Worm (Caenorhabditis elegans) whole organism, mixed stage, embryonic: ENCODE measurements around the gene Y43F8B.9.

Experiments used
- M03D4.4 ChIP-seq: sonication (generic microtip); optimal IDR thresholded peaks from 2 replicates; lab custom pipeline; 2017; ENCODE audit warnings: mild to moderate bottlenecking, missing genetic modification characterization, missing compliant biosample characterization
- bed-3 ChIP-seq: fragments of 200-800 bp; sonication (Bioruptor generic); optimal IDR thresholded peaks from 3 replicates; lab custom pipeline; 2018; ENCODE audit warnings: mild to moderate bottlenecking, missing genetic modification characterization, moderate library complexity, missing compliant biosample characterization
- blmp-1 ChIP-seq: fragments of 150-350 bp; optimal IDR thresholded peaks from 2 replicates; lab custom pipeline; 2014; ENCODE audit warnings: missing biosample characterization, missing genetic modification characterization
- ceh-39 ChIP-seq: fragments of 150-350 bp; optimal IDR thresholded peaks from 2 replicates; lab custom pipeline; 2014; ENCODE audit warnings: missing biosample characterization, missing genetic modification characterization
- ceh-43 ChIP-seq: fragments of 200-800 bp; sonication (Bioruptor generic); optimal IDR thresholded peaks from 2 replicates; lab custom pipeline; 2018; ENCODE audit warnings: mild to moderate bottlenecking, missing genetic modification characterization, moderate library complexity, missing compliant biosample characterization
- ceh-83 ChIP-seq: fragments of 200-800 bp; sonication (Bioruptor generic); optimal IDR thresholded peaks from 2 replicates; lab custom pipeline; 2018; ENCODE audit warnings: mild to moderate bottlenecking, missing genetic modification characterization, missing compliant biosample characterization
- cnd-1 ChIP-seq: fragments of 200-800 bp; sonication (Bioruptor generic); optimal IDR thresholded peaks from 2 replicates; lab custom pipeline; 2018; ENCODE audit warnings: mild to moderate bottlenecking, missing genetic modification characterization, missing compliant biosample characterization
- drap-1 ChIP-seq: fragments of 200-800 bp; sonication (Bioruptor generic); optimal IDR thresholded peaks from 3 replicates; lab custom pipeline; 2018; ENCODE audit warnings: mild to moderate bottlenecking, missing genetic modification characterization, missing compliant biosample characterization
- elt-1 ChIP-seq: sonication (generic microtip); optimal IDR thresholded peaks from 2 replicates; lab custom pipeline; 2017; ENCODE audit warnings: missing genetic modification characterization, mild to moderate bottlenecking, missing compliant biosample characterization, antibody characterized with exemption, moderate library complexity, borderline replicate concordance; ENCODE audit not compliant: insufficient read depth
- elt-3 ChIP-seq: fragments of 150-350 bp; optimal IDR thresholded peaks from 2 replicates; lab custom pipeline; 2014; ENCODE audit warnings: missing biosample characterization, missing genetic modification characterization
- flh-1 ChIP-seq: fragments of 200-800 bp; sonication (Bioruptor generic); optimal IDR thresholded peaks from 2 replicates; lab custom pipeline; 2018; ENCODE audit warnings: mild to moderate bottlenecking, missing genetic modification characterization, moderate library complexity, missing compliant biosample characterization
- ham-2 ChIP-seq: fragments of 200-800 bp; sonication (Bioruptor generic); optimal IDR thresholded peaks from 2 replicates; lab custom pipeline; 2018; ENCODE audit warnings: mild to moderate bottlenecking, missing genetic modification characterization, missing compliant biosample characterization
- hlh-1 ChIP-seq: fragments of 150-350 bp; optimal IDR thresholded peaks from 2 replicates; lab custom pipeline; 2014; ENCODE audit warnings: missing biosample characterization, missing genetic modification reagents, missing genetic modification characterization
- lin-13 ChIP-seq: fragments of 150-350 bp; optimal IDR thresholded peaks from 2 replicates; lab custom pipeline; 2014; ENCODE audit warnings: missing biosample characterization, missing genetic modification characterization
- lin-32 ChIP-seq: fragments of 200-800 bp; sonication (Bioruptor generic); optimal IDR thresholded peaks from 2 replicates; lab custom pipeline; 2018; ENCODE audit warnings: mild to moderate bottlenecking, missing genetic modification characterization, missing compliant biosample characterization
- lsy-2 ChIP-seq: fragments of 150-350 bp; optimal IDR thresholded peaks from 2 replicates; lab custom pipeline; 2014; ENCODE audit warnings: missing biosample characterization, missing genetic modification characterization
- mep-1 ChIP-seq: fragments of 150-350 bp; optimal IDR thresholded peaks from 2 replicates; lab custom pipeline; 2017; ENCODE audit warnings: missing biosample characterization, missing genetic modification reagents, missing genetic modification characterization, inconsistent platforms
- mls-2 ChIP-seq: sonication (generic microtip); optimal IDR thresholded peaks from 2 replicates; lab custom pipeline; 2016; ENCODE audit warnings: mild to moderate bottlenecking, missing genetic modification characterization, moderate library complexity, missing compliant biosample characterization
- nhr-12 ChIP-seq: fragments of 150-350 bp; optimal IDR thresholded peaks from 2 replicates; lab custom pipeline; 2014; ENCODE audit warnings: missing biosample characterization, missing genetic modification characterization
- nhr-2 ChIP-seq: fragments of 150-350 bp; optimal IDR thresholded peaks from 2 replicates; lab custom pipeline; 2014; ENCODE audit warnings: missing biosample characterization, missing genetic modification characterization
- nhr-237 ChIP-seq: fragments of 150-350 bp; optimal IDR thresholded peaks from 2 replicates; lab custom pipeline; 2014; ENCODE audit warnings: missing biosample characterization, missing genetic modification characterization
- nhr-28 ChIP-seq: fragments of 150-350 bp; optimal IDR thresholded peaks from 2 replicates; lab custom pipeline; 2014; ENCODE audit warnings: missing biosample characterization, missing genetic modification characterization
- nhr-76 ChIP-seq: sonication (generic microtip); optimal IDR thresholded peaks from 2 replicates; lab custom pipeline; 2017; ENCODE audit warnings: missing biosample characterization, missing genetic modification characterization
- pha-4 ChIP-seq: fragments of 150-350 bp; optimal IDR thresholded peaks from 2 replicates; lab custom pipeline; 2018; ENCODE audit warnings: missing biosample characterization, missing genetic modification reagents, missing genetic modification characterization
- sem-2 ChIP-seq: fragments of 200-800 bp; sonication (Bioruptor generic); optimal IDR thresholded peaks from 2 replicates; lab custom pipeline; 2018; ENCODE audit warnings: mild to moderate bottlenecking, missing genetic modification characterization, missing compliant biosample characterization
- snpc-4 ChIP-seq: fragments of 150-350 bp; optimal IDR thresholded peaks from 2 replicates; lab custom pipeline; 2014; ENCODE audit warnings: missing biosample characterization, missing genetic modification characterization
- sptf-1 ChIP-seq: sonication (generic microtip); optimal IDR thresholded peaks from 2 replicates; lab custom pipeline; 2017; ENCODE audit warnings: mild to moderate bottlenecking, missing genetic modification characterization, moderate library complexity, missing compliant biosample characterization
- tbx-8 ChIP-seq: fragments of 200-800 bp; sonication (Bioruptor generic); optimal IDR thresholded peaks from 2 replicates; lab custom pipeline; 2018; ENCODE audit warnings: mild to moderate bottlenecking, missing genetic modification characterization, moderate library complexity, missing compliant biosample characterization
- unc-120 ChIP-seq: sonication (generic microtip); optimal IDR thresholded peaks from 2 replicates; lab custom pipeline; 2017; ENCODE audit warnings: missing genetic modification characterization, missing compliant biosample characterization; ENCODE audit not compliant: poor library complexity, severe bottlenecking
- unc-39 ChIP-seq: fragments of 150-350 bp; optimal IDR thresholded peaks from 2 replicates; lab custom pipeline; 2014; ENCODE audit warnings: missing biosample characterization, missing genetic modification characterization
- unc-62 ChIP-seq: fragments of 150-350 bp; optimal IDR thresholded peaks from 2 replicates; lab custom pipeline; 2014; ENCODE audit warnings: missing biosample characterization, missing genetic modification reagents, missing genetic modification characterization
- zip-8 ChIP-seq: fragments of 150-350 bp; optimal IDR thresholded peaks from 2 replicates; lab custom pipeline; 2014; ENCODE audit warnings: missing biosample characterization, missing genetic modification characterization
- ztf-11 ChIP-seq: fragments of 150-350 bp; optimal IDR thresholded peaks from 2 replicates; lab custom pipeline; 2014; ENCODE audit warnings: missing biosample characterization, missing genetic modification characterization

Gene Y43F8B.9

DNA sequence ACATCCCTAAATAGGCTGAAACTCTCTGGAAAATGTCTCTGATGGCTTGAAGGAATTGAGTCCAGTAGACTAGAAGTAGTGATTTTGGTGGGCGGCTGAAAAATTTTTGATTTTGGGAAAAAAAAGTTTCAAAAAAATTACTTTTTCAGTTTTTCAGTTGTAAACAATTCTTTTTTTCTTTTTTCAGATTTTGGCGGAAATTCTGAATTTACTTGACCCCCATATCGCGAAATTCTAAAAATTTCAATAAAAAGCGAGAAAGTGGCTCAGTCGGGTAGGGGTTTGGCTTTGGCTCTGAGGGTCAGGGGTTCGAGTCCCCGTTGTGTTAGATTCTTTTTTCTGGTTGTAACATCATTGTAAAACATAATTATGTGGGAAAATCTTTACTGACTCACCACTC is 46.9 kb upstream of the Y43F8B.9 start, which contains the start of gene srw-85:
Gene srw-85, minus strand, starts transcription at position 101 of the 400 bp plus-strand sequence.
- TF ChIP-seq snpc-4 (tag; lab: Kevin White, UChicago) (no peak), ceh-39 (no peak), M03D4.4 (no peak), nhr-76 (no peak), tbx-8 (GFP tag; lab: Kevin White, UChicago) (no peak), ceh-43 (GFP tag; lab: Kevin White, UChicago) (no peak), ceh-83 (no peak), sptf-1 (tag; lab: Kevin White, UChicago) (no peak), elt-3 (no peak), nhr-237 (tag; lab: Kevin White, UChicago) (no peak), ham-2 (GFP tag; lab: Kevin White, UChicago) (no peak), bed-3 (GFP tag; lab: Kevin White, UChicago) (no peak), zip-8 (tag; lab: Kevin White, UChicago) (no peak), unc-39 (no peak)

DNA sequence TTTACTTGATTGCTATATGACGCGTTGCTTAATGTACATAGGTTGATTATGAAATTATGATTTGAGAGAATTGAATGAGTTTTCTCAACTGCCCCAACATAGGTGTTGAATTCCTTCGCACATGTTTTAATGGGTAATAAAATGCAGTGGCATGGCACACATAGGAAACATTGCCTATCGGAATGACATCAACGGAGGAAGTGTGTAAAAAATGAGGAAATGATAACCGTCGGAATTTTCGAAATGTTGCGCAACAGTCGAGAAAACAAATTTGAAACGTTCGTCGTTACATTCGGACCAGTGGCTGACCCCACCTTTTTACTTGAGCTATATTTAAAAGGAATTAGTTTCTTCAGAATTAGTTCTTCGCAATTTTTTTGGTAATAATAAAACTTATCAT is 45.9 kb upstream of the Y43F8B.9 start:
- TF ChIP-seq unc-120 (tag; lab: Kevin White, UChicago) (no peak), unc-62 (GFP tag; lab: Kevin White, UChicago) (no peak), flh-1 (GFP tag; lab: Kevin White, UChicago) (no peak), mls-2 (tag; lab: Kevin White, UChicago) (no peak), ztf-11 (no peak), drap-1 (no peak), tbx-8 (GFP tag; lab: Kevin White, UChicago) (no peak), nhr-2 (tag; lab: Kevin White, UChicago) (no peak), ceh-39 (no peak), hlh-1 (no peak), mep-1 (no peak), cnd-1 (tag; lab: Kevin White, UChicago) (no peak), nhr-28 (tag; lab: Kevin White, UChicago) (no peak)

DNA sequence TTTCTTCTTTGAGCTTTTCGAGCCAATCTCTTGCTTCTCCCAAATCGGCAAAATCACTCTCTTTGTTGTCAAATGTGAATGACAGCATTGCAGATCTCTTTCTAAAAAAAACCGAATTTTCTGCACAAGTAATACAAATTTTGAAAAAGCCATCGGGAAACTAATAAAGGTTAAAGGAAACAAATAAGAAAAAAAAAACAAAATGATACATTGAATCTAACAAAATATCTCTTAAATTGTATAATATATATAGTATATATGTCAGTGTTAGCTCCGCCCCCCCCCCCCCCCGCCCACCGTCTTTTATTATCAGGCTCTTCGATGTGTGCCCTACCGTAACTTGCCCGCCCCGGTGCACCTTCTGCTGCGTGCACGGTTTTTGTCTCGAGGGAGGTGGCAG is 45.0 kb upstream of the Y43F8B.9 start, which contains the start of gene C25F9.11:
Gene C25F9.11, minus strand, starts transcription at position 101 of the 400 bp plus-strand sequence.
- TF ChIP-seq mep-1 (no peak), elt-1 (tag; lab: Kevin White, UChicago) (no peak), pha-4 (tag; lab: Kevin White, UChicago) (no peak), sptf-1 (tag; lab: Kevin White, UChicago) (no peak), lin-13 (tag; lab: Kevin White, UChicago) (no peak), tbx-8 (GFP tag; lab: Kevin White, UChicago) (no peak), nhr-28 (tag; lab: Kevin White, UChicago) (no peak), unc-120 (tag; lab: Kevin White, UChicago) (no peak), ztf-11 (no peak), lsy-2 (tag; lab: Kevin White, UChicago) (no peak), unc-39 (no peak), nhr-76 (no peak), nhr-12 (tag; lab: Kevin White, UChicago) (no peak), snpc-4 (tag; lab: Kevin White, UChicago) (no peak)

DNA sequence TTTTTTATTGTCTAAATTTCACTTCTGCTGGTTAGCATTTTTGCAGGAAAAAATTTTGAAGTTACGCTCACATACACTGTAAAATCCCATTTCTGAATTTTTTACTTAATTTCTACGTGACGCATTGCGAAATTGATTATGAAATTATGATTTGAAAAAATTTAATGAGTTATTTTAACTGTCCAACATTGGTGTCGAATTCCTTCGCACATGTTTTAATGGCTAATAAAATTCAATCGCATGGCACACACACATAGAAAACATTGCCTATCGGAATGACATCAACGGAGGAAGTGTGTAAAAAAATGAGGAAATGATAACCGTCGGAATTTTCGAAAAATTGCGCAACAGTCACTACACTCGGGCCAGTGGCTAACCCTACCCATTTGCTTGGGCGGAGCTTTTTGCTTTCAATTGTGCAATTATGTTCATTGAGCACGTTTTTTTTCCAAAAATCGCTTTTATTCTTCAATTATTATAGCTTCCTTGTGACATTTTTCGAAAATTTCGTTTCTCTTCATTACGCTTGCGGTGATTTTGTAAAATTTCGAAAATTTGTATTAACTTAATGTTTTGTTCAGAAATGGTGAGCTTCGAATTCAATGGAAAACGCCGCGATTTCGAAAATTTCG is 44.0 kb upstream of the Y43F8B.9 start, which contains the start of gene C25F9.16:
Gene C25F9.16, plus strand, starts transcription at position 582 of the 632 bp plus-strand sequence.
- TF ChIP-seq ztf-11: no peak
- peak; percentile 29 for TF ChIP-seq zip-8 (tag; lab: Kevin White, UChicago)
- no peak for TF ChIP-seq snpc-4 (tag; lab: Kevin White, UChicago)

DNA sequence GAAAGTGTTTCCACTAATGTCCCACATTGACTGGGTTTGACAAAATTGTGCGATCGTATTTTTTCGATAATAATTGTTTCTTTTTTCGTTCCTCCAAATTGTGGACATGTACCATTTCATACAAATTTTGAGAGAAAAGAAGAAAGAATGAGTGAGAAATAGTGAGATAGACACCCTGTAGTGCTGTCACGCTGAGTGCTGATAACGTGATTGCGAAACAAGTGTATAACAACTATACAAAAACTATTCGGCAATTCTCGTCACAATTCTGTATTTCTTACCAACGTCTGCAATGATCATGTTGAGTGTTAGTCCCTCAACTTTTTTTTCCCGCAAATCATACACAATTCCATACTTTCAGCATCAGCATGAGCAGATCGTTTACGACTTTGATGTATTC is 41.6 kb upstream of the Y43F8B.9 start, which contains the start of gene C25F9.14:
Gene C25F9.14, plus strand, starts transcription at position 178 of the 400 bp plus-strand sequence.
- TF ChIP-seq ceh-83 (no peak), drap-1 (no peak), elt-3 (no peak), sem-2 (no peak), unc-39 (no peak), nhr-12 (tag; lab: Kevin White, UChicago) (no peak), mep-1 (no peak), elt-1 (tag; lab: Kevin White, UChicago) (no peak), unc-62 (GFP tag; lab: Kevin White, UChicago) (no peak), nhr-2 (tag; lab: Kevin White, UChicago) (no peak), ceh-43 (GFP tag; lab: Kevin White, UChicago) (no peak), lin-32 (GFP tag; lab: Kevin White, UChicago) (no peak), unc-120 (tag; lab: Kevin White, UChicago) (no peak), blmp-1 (no peak), cnd-1 (tag; lab: Kevin White, UChicago) (no peak), lin-13 (tag; lab: Kevin White, UChicago) (no peak), ceh-39 (no peak)
